Worm (Caenorhabditis elegans) whole organism, L1 larva: ENCODE measurements around the gene gtf-2E2.

Experiments used
- C34B4.2 ChIP-seq: sonication (generic microtip); optimal IDR thresholded peaks from 2 replicates; lab custom pipeline; 2017; ENCODE audit warnings: mild to moderate bottlenecking, missing genetic modification characterization, missing compliant biosample characterization
- Y116A8C.19 ChIP-seq: sonication (generic microtip); optimal IDR thresholded peaks from 2 replicates; lab custom pipeline; 2016; ENCODE audit warnings: missing compliant biosample characterization, missing genetic modification characterization, borderline replicate concordance
- aha-1 ChIP-seq: fragments of 150-350 bp; optimal IDR thresholded peaks from 2 replicates; lab custom pipeline; 2014; ENCODE audit warnings: missing biosample characterization, missing genetic modification characterization
- alr-1 ChIP-seq: fragments of 200-800 bp; sonication (Bioruptor generic); optimal IDR thresholded peaks from 2 replicates; lab custom pipeline; 2018; ENCODE audit warnings: borderline replicate concordance, mild to moderate bottlenecking, missing genetic modification characterization, missing compliant biosample characterization
- aly-2 ChIP-seq: fragments of 150-350 bp; optimal IDR thresholded peaks from 2 replicates; lab custom pipeline; 2014; ENCODE audit warnings: missing biosample characterization, missing genetic modification characterization
- ama-1 ChIP-seq: fragments of 150-350 bp; optimal IDR thresholded peaks from 2 replicates; lab custom pipeline; 2014
- blmp-1 ChIP-seq: fragments of 150-350 bp; optimal IDR thresholded peaks from 2 replicates; lab custom pipeline; 2014; ENCODE audit warnings: missing biosample characterization, missing genetic modification characterization
- ceh-8 ChIP-seq: fragments of 200-800 bp; sonication (Bioruptor generic); optimal IDR thresholded peaks from 2 replicates; lab custom pipeline; 2018; ENCODE audit warnings: mild to moderate bottlenecking, missing genetic modification characterization, moderate library complexity, missing compliant biosample characterization
- ceh-88 ChIP-seq: fragments of 200-800 bp; sonication (Bioruptor generic); IDR thresholded peaks from 2 replicates; pipeline ENCODE4 v1.3.6; 2022; ENCODE audit warnings: missing genetic modification characterization, missing compliant biosample characterization
- ceh-90 ChIP-seq: sonication (generic microtip); optimal IDR thresholded peaks from 2 replicates; lab custom pipeline; 2016; ENCODE audit warnings: missing genetic modification characterization, missing compliant biosample characterization
- ces-1 ChIP-seq: fragments of 150-350 bp; optimal IDR thresholded peaks from 2 replicates; lab custom pipeline; 2014; ENCODE audit warnings: missing biosample characterization, missing genetic modification reagents, missing genetic modification characterization
- efl-3 ChIP-seq: fragments of 200-800 bp; sonication (Bioruptor generic); optimal IDR thresholded peaks from 2 replicates; lab custom pipeline; 2018; ENCODE audit warnings: mild to moderate bottlenecking, missing genetic modification characterization, missing compliant biosample characterization
- egl-13 ChIP-seq: sonication (generic microtip); optimal IDR thresholded peaks from 2 replicates; lab custom pipeline; 2016; ENCODE audit warnings: missing genotype, missing genetic modification reagents, missing genetic modification characterization, missing compliant biosample characterization
- egl-27 ChIP-seq, 2 experiments: fragments of 150-350 bp in 1 of 2; sonication (generic microtip); optimal IDR thresholded peaks; 3 replicates each; lab custom pipeline; 2017 to 2018; ENCODE audit warnings: missing biosample characterization in 2 of 2, missing genetic modification characterization in 2 of 2, missing genetic modification reagents in 2 of 2
- elt-2 ChIP-seq: sonication (generic microtip); optimal IDR thresholded peaks from 2 replicates; lab custom pipeline; 2016; ENCODE audit warnings: missing genetic modification characterization, mild to moderate bottlenecking, inconsistent platforms, missing compliant biosample characterization, missing genetic modification reagents
- elt-3 ChIP-seq, 6 experiments: fragments of 150-350 bp in 1 of 6; sonication (generic microtip); optimal IDR thresholded peaks; 2 replicates each; lab custom pipeline; 2017 to 2018; ENCODE audit warnings: missing biosample characterization in 6 of 6, missing genetic modification characterization in 6 of 6, inconsistent platforms in 1 of 6
- fkh-4 ChIP-seq: sonication (generic microtip); optimal IDR thresholded peaks from 2 replicates; lab custom pipeline; 2016; ENCODE audit warnings: missing compliant biosample characterization, missing genetic modification characterization, borderline replicate concordance
- fos-1 ChIP-seq: fragments of 150-350 bp; optimal IDR thresholded peaks from 2 replicates; lab custom pipeline; 2014; ENCODE audit warnings: missing biosample characterization, missing genetic modification characterization
- hlh-17 ChIP-seq: fragments of 200-800 bp; sonication (Bioruptor generic); optimal IDR thresholded peaks from 2 replicates; lab custom pipeline; 2018; ENCODE audit warnings: missing genetic modification characterization, mild to moderate bottlenecking, missing compliant biosample characterization, moderate library complexity, borderline replicate concordance
- hlh-4 ChIP-seq: sonication (generic microtip); optimal IDR thresholded peaks from 2 replicates; lab custom pipeline; 2016; ENCODE audit warnings: mild to moderate bottlenecking, missing genetic modification characterization, missing compliant biosample characterization
- jun-1 ChIP-seq: fragments of 150-350 bp; optimal IDR thresholded peaks from 2 replicates; lab custom pipeline; 2014; ENCODE audit warnings: missing biosample characterization, missing genetic modification reagents, missing genetic modification characterization
- lin-39 ChIP-seq: fragments of 150-350 bp; optimal IDR thresholded peaks from 2 replicates; lab custom pipeline; 2014; ENCODE audit warnings: missing biosample characterization, missing genetic modification reagents, missing genetic modification characterization
- lir-3 ChIP-seq: sonication (generic microtip); optimal IDR thresholded peaks from 2 replicates; lab custom pipeline; 2016; ENCODE audit warnings: mild to moderate bottlenecking, missing genetic modification characterization, moderate library complexity, missing compliant biosample characterization; ENCODE audit not compliant: poor library complexity
- lsy-2 ChIP-seq, 2 experiments: fragments of 150-350 bp; optimal IDR thresholded peaks; 2 replicates each; lab custom pipeline; 2014; ENCODE audit warnings: missing biosample characterization in 2 of 2, missing genetic modification characterization in 2 of 2
- mdl-1 ChIP-seq, 2 experiments: fragments of 150-350 bp; optimal IDR thresholded peaks; 2 replicates each; lab custom pipeline; 2014 to 2017; ENCODE audit warnings: missing biosample characterization in 2 of 2, missing genetic modification characterization in 2 of 2, inconsistent platforms in 1 of 2
- mep-1 ChIP-seq: fragments of 150-350 bp; optimal IDR thresholded peaks from 2 replicates; lab custom pipeline; 2014; ENCODE audit warnings: missing biosample characterization, missing genetic modification characterization
- nhr-12 ChIP-seq: sonication (generic microtip); optimal IDR thresholded peaks from 2 replicates; lab custom pipeline; 2017; ENCODE audit warnings: missing biosample characterization, missing genetic modification characterization
- nhr-19 ChIP-seq: fragments of 200-800 bp; sonication (Bioruptor generic); conservative IDR thresholded peaks from 2 replicates; pipeline ENCODE4 v1.3.6; 2022; ENCODE audit warnings: missing genetic modification characterization, missing compliant biosample characterization
- nhr-47 ChIP-seq: sonication (generic microtip); optimal IDR thresholded peaks from 2 replicates; lab custom pipeline; 2016; ENCODE audit warnings: mild to moderate bottlenecking, missing genetic modification characterization, moderate library complexity, missing compliant biosample characterization
- nhr-76 ChIP-seq: sonication (generic microtip); optimal IDR thresholded peaks from 2 replicates; lab custom pipeline; 2017; ENCODE audit warnings: missing biosample characterization, missing genetic modification characterization
- nhr-84 ChIP-seq: sonication (generic microtip); optimal IDR thresholded peaks from 2 replicates; lab custom pipeline; 2017; ENCODE audit warnings: missing biosample characterization, missing genetic modification characterization
- nhr-90 ChIP-seq: sonication (generic microtip); optimal IDR thresholded peaks from 2 replicates; lab custom pipeline; 2016; ENCODE audit warnings: mild to moderate bottlenecking, missing genetic modification characterization, missing compliant biosample characterization; ENCODE audit not compliant: poor library complexity
- pag-3 ChIP-seq: sonication (generic microtip); optimal IDR thresholded peaks from 2 replicates; lab custom pipeline; 2017; ENCODE audit warnings: missing genetic modification characterization, mild to moderate bottlenecking, missing compliant biosample characterization, antibody characterized with exemption, borderline replicate concordance; ENCODE audit not compliant: insufficient read depth
- pax-3 ChIP-seq: fragments of 200-800 bp; sonication (Bioruptor generic); optimal IDR thresholded peaks from 2 replicates; lab custom pipeline; 2018; ENCODE audit warnings: mild to moderate bottlenecking, missing genetic modification characterization, moderate library complexity, missing compliant biosample characterization
- rnt-1 ChIP-seq: sonication (generic microtip); optimal IDR thresholded peaks from 2 replicates; lab custom pipeline; 2016; ENCODE audit warnings: mild to moderate bottlenecking, missing genetic modification characterization, moderate library complexity, missing compliant biosample characterization
- snpc-4 ChIP-seq: fragments of 150-350 bp; optimal IDR thresholded peaks from 2 replicates; lab custom pipeline; 2014; ENCODE audit warnings: missing biosample characterization, missing genetic modification characterization
- sptf-1 ChIP-seq: fragments of 150-350 bp; optimal IDR thresholded peaks from 2 replicates; lab custom pipeline; 2014; ENCODE audit warnings: missing biosample characterization, missing genetic modification characterization
- sup-37 ChIP-seq: fragments of 200-800 bp; sonication (Bioruptor generic); optimal IDR thresholded peaks from 2 replicates; lab custom pipeline; 2018; ENCODE audit warnings: mild to moderate bottlenecking, missing genetic modification characterization, missing compliant biosample characterization
- tbx-2 ChIP-seq: sonication (generic microtip); optimal IDR thresholded peaks from 2 replicates; lab custom pipeline; 2016; ENCODE audit warnings: missing genetic modification characterization, missing compliant biosample characterization
- tlp-1 ChIP-seq: fragments of 150-350 bp; optimal IDR thresholded peaks from 2 replicates; lab custom pipeline; 2014; ENCODE audit warnings: missing biosample characterization, missing genetic modification characterization
- unc-30 ChIP-seq: sonication (generic microtip); optimal IDR thresholded peaks from 2 replicates; lab custom pipeline; 2017; ENCODE audit warnings: missing biosample characterization, missing genetic modification characterization
- unc-86 ChIP-seq: sonication (generic microtip); optimal IDR thresholded peaks from 2 replicates; lab custom pipeline; 2016; ENCODE audit warnings: missing genetic modification characterization, missing compliant biosample characterization
- unc-98 ChIP-seq: fragments of 200-800 bp; sonication (Bioruptor generic); IDR thresholded peaks from 2 replicates; pipeline ENCODE4 v1.3.6; 2022; ENCODE audit warnings: missing genetic modification characterization, missing compliant biosample characterization
- vab-15 ChIP-seq: sonication (generic microtip); optimal IDR thresholded peaks from 2 replicates; lab custom pipeline; 2017; ENCODE audit warnings: missing genotype, mild to moderate bottlenecking, missing genetic modification characterization, missing compliant biosample characterization
- zip-4 ChIP-seq: fragments of 200-800 bp; sonication (Bioruptor generic); optimal IDR thresholded peaks from 2 replicates; lab custom pipeline; 2018; ENCODE audit warnings: mild to moderate bottlenecking, missing genetic modification characterization, moderate library complexity, missing compliant biosample characterization

gtf-2E2 gene

DNA sequence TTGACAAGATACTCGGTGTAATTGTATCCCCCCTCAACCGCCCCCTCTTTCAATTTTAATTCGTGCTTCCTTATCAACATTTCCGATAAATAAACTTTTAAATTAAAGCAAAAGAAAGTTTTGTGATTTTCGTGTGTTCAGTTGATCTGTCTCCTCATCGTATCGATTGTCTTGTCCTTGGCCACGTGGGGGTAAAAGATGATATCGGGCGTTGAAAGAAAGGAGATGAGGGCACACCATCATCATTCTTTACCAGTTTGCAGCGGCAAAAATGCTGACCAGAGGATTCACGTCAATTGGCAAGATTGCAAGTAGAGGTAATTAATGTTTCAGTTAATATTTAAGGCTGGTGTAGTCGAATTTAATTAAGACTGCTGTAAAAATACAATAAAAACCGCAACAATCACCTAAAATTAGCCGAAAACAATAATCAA, 5.0 kb upstream of the gtf-2E2 start, which contains the start of gene F54D5.7 (continued):
- TF ChIP-seq blmp-1 (tag; lab: Kevin White, UChicago) (peak; percentile 82), tbx-2 (tag; lab: Kevin White, UChicago) (peak; percentile 11), nhr-84 (tag; lab: Kevin White, UChicago) (no peak), nhr-19 (GFP tag; lab: Robert Waterston, UW) (peak; percentile 65), nhr-76 (tag; lab: Kevin White, UChicago) (no peak), rnt-1 (tag; lab: Kevin White, UChicago) (peak; percentile 34), zip-4 (GFP tag; lab: Kevin White, UChicago) (peak; percentile 13), ama-1 (lab: Kevin White, UChicago) (peak; percentile 99), nhr-90 (tag; lab: Kevin White, UChicago) (peak; percentile 70), elt-3 (tag; optimal IDR thresholded peaks at IDR 0.05; lab: Kevin White, UChicago) (peak in 2 of 6 experiments; percentile 23 to 75), ceh-90 (tag; lab: Kevin White, UChicago) (no peak), aly-2 (tag; lab: Kevin White, UChicago) (peak; percentile 89), mdl-1 (tag; optimal IDR thresholded peaks at IDR 0.05; lab: Kevin White, UChicago) (peak in 1 of 2 experiments; percentile 93), egl-27 (tag; optimal IDR thresholded peaks at IDR 0.05; lab: Kevin White, UChicago) (no peak), ceh-88 (GFP tag; lab: Robert Waterston, UW) (no peak), lsy-2 (tag; optimal IDR thresholded peaks at IDR 0.05; lab: Kevin White, UChicago) (peak; percentile 17 to 69), lir-3 (peak; percentile 22), mep-1 (tag; lab: Kevin White, UChicago) (peak; percentile 92), pax-3 (tag; lab: Kevin White, UChicago) (no peak), fkh-4 (tag; lab: Kevin White, UChicago) (no peak), unc-86 (tag; lab: Kevin White, UChicago) (no peak)
- TF ChIP-seq, all 84 proteins: peak for 36

DNA sequence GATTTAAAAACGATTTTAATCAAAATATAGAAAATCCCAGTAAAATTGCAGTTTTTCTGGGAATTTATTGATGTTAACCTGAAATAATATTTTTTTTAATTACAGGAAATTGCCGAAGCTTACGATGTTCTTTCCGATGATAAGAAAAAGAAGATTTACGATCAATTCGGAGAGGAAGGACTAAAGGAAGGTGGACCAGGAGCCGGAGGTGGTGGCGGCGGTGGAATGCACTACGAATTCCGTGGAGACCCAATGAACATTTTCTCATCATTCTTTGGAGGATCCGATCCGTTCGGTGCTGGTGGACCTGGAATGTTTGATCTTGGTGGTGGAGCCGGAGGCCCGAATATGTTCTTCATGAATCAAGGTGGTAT, 3.6 kb upstream of the gtf-2E2 start:
- no peak for TF ChIP-seq sup-37
- TF ChIP-seq aha-1 (tag; lab: Kevin White, UChicago) = no peak
- no peak for TF ChIP-seq mdl-1 (tag; optimal IDR thresholded peaks at IDR 0.05; lab: Kevin White, UChicago)
- no peak for TF ChIP-seq vab-15 (tag; lab: Kevin White, UChicago)
- TF ChIP-seq nhr-84 (tag; lab: Kevin White, UChicago) = no peak
- no peak for TF ChIP-seq pax-3 (tag; lab: Kevin White, UChicago)
- no peak for TF ChIP-seq zip-4 (GFP tag; lab: Kevin White, UChicago)

DNA sequence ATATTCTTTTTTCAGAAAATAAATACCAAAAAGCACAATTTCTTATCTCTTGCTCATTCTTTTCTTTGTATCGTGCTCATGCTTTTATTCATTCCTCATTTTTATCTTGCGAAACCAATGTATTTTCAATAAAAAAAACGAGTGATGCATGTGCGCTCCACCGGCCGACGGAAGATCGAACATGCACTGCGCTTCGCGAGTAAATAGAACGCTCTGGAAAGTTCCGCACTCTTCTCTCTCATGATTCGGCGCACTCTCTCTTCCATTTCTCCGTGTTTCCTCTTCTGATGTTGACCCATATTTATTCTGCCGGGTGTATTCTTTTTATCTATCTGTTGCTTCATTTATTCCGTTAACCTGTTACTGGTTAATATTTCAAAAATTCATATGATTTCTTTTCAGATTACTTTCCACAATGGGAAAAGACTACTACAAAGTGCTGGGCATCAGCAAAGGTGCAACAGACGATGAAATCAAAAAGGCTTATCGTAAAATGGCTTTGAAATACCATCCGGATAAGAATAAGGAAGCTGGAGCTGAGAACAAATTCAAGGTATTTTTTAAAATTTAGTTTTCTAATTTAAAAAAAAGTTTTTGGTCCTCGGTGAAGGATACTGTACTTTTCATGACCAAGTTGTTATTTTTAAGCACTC, 3.1 kb upstream of the gtf-2E2 start, which contains the start of gene dnj-13:
Gene dnj-13, plus strand, starts transcription at position 403 of the 653 bp plus-strand sequence.
- TF ChIP-seq sptf-1 (tag; lab: Kevin White, UChicago) = no peak
- peak; percentile 50; the same call in 1 of the 2 replicates for TF ChIP-seq unc-98 (GFP tag; lab: Robert Waterston, UW)
- TF ChIP-seq nhr-90 (tag; lab: Kevin White, UChicago) = peak; percentile 98
- TF ChIP-seq ces-1 (GFP tag; lab: Kevin White, UChicago) = no peak
- peak; percentile 50 for TF ChIP-seq C34B4.2 (tag; lab: Kevin White, UChicago)
- peak; percentile 87 for TF ChIP-seq sup-37
- TF ChIP-seq alr-1 (tag; lab: Kevin White, UChicago) = no peak
- TF ChIP-seq snpc-4 (tag; lab: Kevin White, UChicago) = peak; percentile 80
- peak; percentile 30 for TF ChIP-seq ceh-90 (tag; lab: Kevin White, UChicago)
- TF ChIP-seq lin-39 (tag; lab: Kevin White, UChicago) = peak; percentile 77
- no peak for TF ChIP-seq hlh-17
- peak; percentile 45 for TF ChIP-seq tlp-1 (tag; lab: Kevin White, UChicago)
- peak; percentile 91 for TF ChIP-seq ceh-8 (GFP tag; lab: Kevin White, UChicago)
- peak; percentile 98 for TF ChIP-seq egl-13
- TF ChIP-seq pag-3 (tag; lab: Kevin White, UChicago) = no peak
- TF ChIP-seq fos-1 = peak; percentile 85
- TF ChIP-seq mdl-1 (tag; optimal IDR thresholded peaks at IDR 0.05; lab: Kevin White, UChicago) = peak in 1 of 2 experiments; percentile 92
- TF ChIP-seq nhr-12 (tag; lab: Kevin White, UChicago) = no peak
- peak; percentile 98 for TF ChIP-seq nhr-47 (tag; lab: Kevin White, UChicago)
- no peak for TF ChIP-seq hlh-4 (tag; lab: Kevin White, UChicago)
- peak; percentile 97 for TF ChIP-seq nhr-19 (GFP tag; lab: Robert Waterston, UW)
- TF ChIP-seq tbx-2 (tag; lab: Kevin White, UChicago) = peak; percentile 95
- peak; percentile 62 for TF ChIP-seq efl-3
- peak; percentile 10 for TF ChIP-seq unc-30 (tag; lab: Kevin White, UChicago)
- no peak for TF ChIP-seq Y116A8C.19
- peak; percentile 94 for TF ChIP-seq jun-1 (tag; lab: Kevin White, UChicago)
- TF ChIP-seq elt-2 = peak; percentile 87
- peak; percentile 95 for TF ChIP-seq pax-3 (tag; lab: Kevin White, UChicago)
